Fruit fly (Drosophila melanogaster): Measurements from ENCODE around the gene CG42758.
A peak's percentile ranks its signal among the peaks of the same experiment; 100 is the strongest.

- peak; percentile 52 for TF ChIP-seq CG1621 (tag; optimal IDR thresholded peaks at IDR 0.05)
- no peak for TF ChIP-seq Hr39 (GFP tag; optimal IDR thresholded peaks at IDR 0.05)
- TF ChIP-seq dsx (GFP tag; optimal IDR thresholded peaks at IDR 0.05; ENCODE audit: poor library complexity, severe bottlenecking) = peak; percentile 26
- TF ChIP-seq CG6163 (GFP tag; IDR thresholded peaks at IDR 0.05) = 0 out of 3 replicates have a peak, but pooled peaks have one; percentile 14
- no peak for TF ChIP-seq OdsH (GFP tag; optimal IDR thresholded peaks at IDR 0.05)
- no peak for TF ChIP-seq CG11294 (GFP tag; IDR thresholded peaks at IDR 0.05)
- no peak for TF ChIP-seq CG16779 (tag; optimal IDR thresholded peaks at IDR 0.05)
- TF ChIP-seq CG3919 (GFP tag; optimal IDR thresholded peaks at IDR 0.05) = peak; percentile 15
- TF ChIP-seq CG6854 (GFP tag; optimal IDR thresholded peaks at IDR 0.05) = peak; percentile 51
- no peak for TF ChIP-seq Gug (GFP tag; IDR thresholded peaks at IDR 0.05)
- TF ChIP-seq fd85E (GFP tag; optimal IDR thresholded peaks at IDR 0.05) = no peak
- TF ChIP-seq Sox15 (GFP tag; optimal IDR thresholded peaks at IDR 0.05) = no peak
- TF ChIP-seq CG6792 (GFP tag; optimal IDR thresholded peaks at IDR 0.05) = no peak
- peak; percentile 70 for TF ChIP-seq svp (GFP tag)
Observed at dm6 chr3L:14537435-14537991, 29.7 kb upstream of the CG42758 start, which contains the start of gene Mpcp2.

Measured in whole organism, prepupa.